Worm (Caenorhabditis elegans) whole organism, mixed stage, embryonic: ENCODE results near the gene ddn-1.

Source experiments
- M03D4.4 ChIP-seq: sonication (generic microtip); optimal IDR thresholded peaks from 2 replicates; lab custom pipeline; 2017; ENCODE audit warnings: mild to moderate bottlenecking, missing genetic modification characterization, missing compliant biosample characterization
- bed-3 ChIP-seq: fragments of 200-800 bp; sonication (Bioruptor generic); optimal IDR thresholded peaks from 3 replicates; lab custom pipeline; 2018; ENCODE audit warnings: mild to moderate bottlenecking, missing genetic modification characterization, moderate library complexity, missing compliant biosample characterization
- blmp-1 ChIP-seq: fragments of 150-350 bp; optimal IDR thresholded peaks from 2 replicates; lab custom pipeline; 2014; ENCODE audit warnings: missing biosample characterization, missing genetic modification characterization
- ceh-39 ChIP-seq: fragments of 150-350 bp; optimal IDR thresholded peaks from 2 replicates; lab custom pipeline; 2014; ENCODE audit warnings: missing biosample characterization, missing genetic modification characterization
- ceh-43 ChIP-seq: fragments of 200-800 bp; sonication (Bioruptor generic); optimal IDR thresholded peaks from 2 replicates; lab custom pipeline; 2018; ENCODE audit warnings: mild to moderate bottlenecking, missing genetic modification characterization, moderate library complexity, missing compliant biosample characterization
- ceh-83 ChIP-seq: fragments of 200-800 bp; sonication (Bioruptor generic); optimal IDR thresholded peaks from 2 replicates; lab custom pipeline; 2018; ENCODE audit warnings: mild to moderate bottlenecking, missing genetic modification characterization, missing compliant biosample characterization
- ces-1 ChIP-seq: fragments of 150-350 bp; optimal IDR thresholded peaks from 2 replicates; lab custom pipeline; 2014; ENCODE audit warnings: missing biosample characterization, missing genetic modification reagents, missing genetic modification characterization
- cnd-1 ChIP-seq: fragments of 200-800 bp; sonication (Bioruptor generic); optimal IDR thresholded peaks from 2 replicates; lab custom pipeline; 2018; ENCODE audit warnings: mild to moderate bottlenecking, missing genetic modification characterization, missing compliant biosample characterization
- elt-1 ChIP-seq: sonication (generic microtip); optimal IDR thresholded peaks from 2 replicates; lab custom pipeline; 2017; ENCODE audit warnings: missing genetic modification characterization, mild to moderate bottlenecking, missing compliant biosample characterization, antibody characterized with exemption, moderate library complexity, borderline replicate concordance; ENCODE audit not compliant: insufficient read depth
- elt-3 ChIP-seq: fragments of 150-350 bp; optimal IDR thresholded peaks from 2 replicates; lab custom pipeline; 2014; ENCODE audit warnings: missing biosample characterization, missing genetic modification characterization
- flh-1 ChIP-seq: fragments of 200-800 bp; sonication (Bioruptor generic); optimal IDR thresholded peaks from 2 replicates; lab custom pipeline; 2018; ENCODE audit warnings: mild to moderate bottlenecking, missing genetic modification characterization, moderate library complexity, missing compliant biosample characterization
- ham-2 ChIP-seq: fragments of 200-800 bp; sonication (Bioruptor generic); optimal IDR thresholded peaks from 2 replicates; lab custom pipeline; 2018; ENCODE audit warnings: mild to moderate bottlenecking, missing genetic modification characterization, missing compliant biosample characterization
- hlh-1 ChIP-seq: fragments of 150-350 bp; optimal IDR thresholded peaks from 2 replicates; lab custom pipeline; 2014; ENCODE audit warnings: missing biosample characterization, missing genetic modification reagents, missing genetic modification characterization
- lin-13 ChIP-seq: fragments of 150-350 bp; optimal IDR thresholded peaks from 2 replicates; lab custom pipeline; 2014; ENCODE audit warnings: missing biosample characterization, missing genetic modification characterization
- lsy-2 ChIP-seq: fragments of 150-350 bp; optimal IDR thresholded peaks from 2 replicates; lab custom pipeline; 2014; ENCODE audit warnings: missing biosample characterization, missing genetic modification characterization
- mab-5 ChIP-seq: fragments of 150-350 bp; optimal IDR thresholded peaks from 2 replicates; lab custom pipeline; 2014; ENCODE audit warnings: missing biosample characterization, missing genetic modification characterization
- mep-1 ChIP-seq: fragments of 150-350 bp; optimal IDR thresholded peaks from 2 replicates; lab custom pipeline; 2017; ENCODE audit warnings: missing biosample characterization, missing genetic modification reagents, missing genetic modification characterization, inconsistent platforms
- mls-2 ChIP-seq: sonication (generic microtip); optimal IDR thresholded peaks from 2 replicates; lab custom pipeline; 2016; ENCODE audit warnings: mild to moderate bottlenecking, missing genetic modification characterization, moderate library complexity, missing compliant biosample characterization
- nhr-12 ChIP-seq: fragments of 150-350 bp; optimal IDR thresholded peaks from 2 replicates; lab custom pipeline; 2014; ENCODE audit warnings: missing biosample characterization, missing genetic modification characterization
- nhr-2 ChIP-seq: fragments of 150-350 bp; optimal IDR thresholded peaks from 2 replicates; lab custom pipeline; 2014; ENCODE audit warnings: missing biosample characterization, missing genetic modification characterization
- nhr-237 ChIP-seq: fragments of 150-350 bp; optimal IDR thresholded peaks from 2 replicates; lab custom pipeline; 2014; ENCODE audit warnings: missing biosample characterization, missing genetic modification characterization
- nhr-28 ChIP-seq: fragments of 150-350 bp; optimal IDR thresholded peaks from 2 replicates; lab custom pipeline; 2014; ENCODE audit warnings: missing biosample characterization, missing genetic modification characterization
- nhr-76 ChIP-seq: sonication (generic microtip); optimal IDR thresholded peaks from 2 replicates; lab custom pipeline; 2017; ENCODE audit warnings: missing biosample characterization, missing genetic modification characterization
- pha-4 ChIP-seq: fragments of 150-350 bp; optimal IDR thresholded peaks from 2 replicates; lab custom pipeline; 2018; ENCODE audit warnings: missing biosample characterization, missing genetic modification reagents, missing genetic modification characterization
- sem-2 ChIP-seq: fragments of 200-800 bp; sonication (Bioruptor generic); optimal IDR thresholded peaks from 2 replicates; lab custom pipeline; 2018; ENCODE audit warnings: mild to moderate bottlenecking, missing genetic modification characterization, missing compliant biosample characterization
- sptf-1 ChIP-seq: sonication (generic microtip); optimal IDR thresholded peaks from 2 replicates; lab custom pipeline; 2017; ENCODE audit warnings: mild to moderate bottlenecking, missing genetic modification characterization, moderate library complexity, missing compliant biosample characterization
- tbx-8 ChIP-seq: fragments of 200-800 bp; sonication (Bioruptor generic); optimal IDR thresholded peaks from 2 replicates; lab custom pipeline; 2018; ENCODE audit warnings: mild to moderate bottlenecking, missing genetic modification characterization, moderate library complexity, missing compliant biosample characterization
- unc-120 ChIP-seq: sonication (generic microtip); optimal IDR thresholded peaks from 2 replicates; lab custom pipeline; 2017; ENCODE audit warnings: missing genetic modification characterization, missing compliant biosample characterization; ENCODE audit not compliant: poor library complexity, severe bottlenecking
- unc-39 ChIP-seq: fragments of 150-350 bp; optimal IDR thresholded peaks from 2 replicates; lab custom pipeline; 2014; ENCODE audit warnings: missing biosample characterization, missing genetic modification characterization
- unc-62 ChIP-seq: fragments of 150-350 bp; optimal IDR thresholded peaks from 2 replicates; lab custom pipeline; 2014; ENCODE audit warnings: missing biosample characterization, missing genetic modification reagents, missing genetic modification characterization
- ztf-11 ChIP-seq: fragments of 150-350 bp; optimal IDR thresholded peaks from 2 replicates; lab custom pipeline; 2014; ENCODE audit warnings: missing biosample characterization, missing genetic modification characterization

Gene ddn-1

ce11 chrV:8776270-8776669 lies 16.0 kb upstream of the ddn-1 start, which contains the start of gene B0507.1:
Gene B0507.1 (plus strand): TSS chrV:8776570.
- TF ChIP-seq ceh-39 (tag; lab: Kevin White, UChicago) (no peak), unc-120 (tag; lab: Kevin White, UChicago) (no peak), mab-5 (tag; lab: Kevin White, UChicago) (no peak), pha-4 (tag; lab: Kevin White, UChicago) (no peak), M03D4.4 (tag; lab: Kevin White, UChicago) (no peak)

DNA sequence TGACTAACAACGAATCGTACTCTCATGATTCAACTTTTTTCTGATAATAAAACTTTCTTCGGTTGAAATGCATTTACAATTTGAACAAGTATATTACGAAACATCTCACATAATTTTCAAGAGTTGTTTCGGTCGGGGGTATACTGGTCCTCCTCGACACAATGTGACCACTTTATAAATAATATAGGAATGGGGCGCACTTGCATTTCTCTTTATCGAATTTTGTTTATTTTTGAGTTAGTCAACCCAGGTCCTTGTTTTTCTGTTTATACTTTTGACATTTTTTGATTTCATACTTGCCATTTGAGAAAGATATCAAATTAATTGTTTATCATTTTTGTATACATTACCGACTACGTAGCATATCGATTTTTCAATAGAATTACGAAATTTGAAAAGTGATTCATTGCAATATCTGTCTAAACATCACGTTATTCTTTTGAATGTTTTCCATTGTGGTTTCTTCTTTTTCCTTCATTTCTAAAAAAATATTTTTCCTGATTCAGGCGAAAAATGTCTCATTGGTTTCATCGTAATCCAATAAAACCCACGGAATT lies 13.6 kb upstream of the ddn-1 start, which contains the start of gene B0507.2:
B0507.2 (plus strand) TSS at position 507 of the 557 bp plus-strand sequence.
- TF ChIP-seq mls-2 (tag; lab: Kevin White, UChicago): no peak
- peak; percentile 51 for TF ChIP-seq ces-1
- TF ChIP-seq pha-4 (tag; lab: Kevin White, UChicago): no peak
- TF ChIP-seq, all 35 proteins: peak for 1

ce11 chrV:8771599-8771998 lies 11.3 kb upstream of the ddn-1 start, which contains the start of gene srx-115:
Gene srx-115 (plus strand): TSS chrV:8771899.
- TF ChIP-seq mls-2 (tag; lab: Kevin White, UChicago) (no peak), ceh-43 (GFP tag; lab: Kevin White, UChicago) (no peak), ceh-39 (tag; lab: Kevin White, UChicago) (no peak), lsy-2 (tag; lab: Kevin White, UChicago) (no peak), ces-1 (no peak), nhr-76 (tag; lab: Kevin White, UChicago) (no peak), tbx-8 (GFP tag; lab: Kevin White, UChicago) (no peak), nhr-237 (no peak), elt-1 (tag; lab: Kevin White, UChicago) (no peak), unc-62 (GFP tag; lab: Kevin White, UChicago) (no peak), blmp-1 (no peak), nhr-12 (no peak)
- TF ChIP-seq, all 35 proteins: peak for 0

DNA sequence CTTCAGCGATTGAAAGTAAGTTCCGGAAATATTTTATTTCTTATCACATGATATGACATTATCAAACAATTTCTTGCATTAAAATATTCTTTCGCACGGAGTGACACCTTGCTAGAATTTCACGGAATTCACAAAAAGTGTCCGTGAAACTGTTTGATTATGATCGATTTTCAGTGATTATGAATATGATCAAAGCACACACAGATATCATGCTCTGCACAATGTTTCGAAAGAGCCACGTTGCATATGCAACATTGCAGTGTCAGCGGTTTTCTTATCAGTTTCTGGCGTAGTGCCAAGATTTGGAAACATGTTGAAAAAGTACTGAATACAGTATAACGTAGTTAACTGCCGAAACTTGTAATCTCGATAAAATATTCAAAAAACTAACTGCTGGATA lies 8.8 kb upstream of the ddn-1 start:
- TF ChIP-seq flh-1 (GFP tag; lab: Kevin White, UChicago) (no peak), M03D4.4 (tag; lab: Kevin White, UChicago) (no peak), ceh-83 (GFP tag; lab: Kevin White, UChicago) (no peak), elt-3 (tag; lab: Kevin White, UChicago) (no peak), nhr-237 (no peak), nhr-2 (no peak), unc-120 (tag; lab: Kevin White, UChicago) (no peak), lin-13 (no peak), unc-39 (tag; lab: Kevin White, UChicago) (no peak), nhr-28 (tag; lab: Kevin White, UChicago) (no peak), hlh-1 (tag; lab: Kevin White, UChicago) (no peak), mep-1 (no peak), ceh-39 (tag; lab: Kevin White, UChicago) (no peak), elt-1 (tag; lab: Kevin White, UChicago) (no peak)

DNA sequence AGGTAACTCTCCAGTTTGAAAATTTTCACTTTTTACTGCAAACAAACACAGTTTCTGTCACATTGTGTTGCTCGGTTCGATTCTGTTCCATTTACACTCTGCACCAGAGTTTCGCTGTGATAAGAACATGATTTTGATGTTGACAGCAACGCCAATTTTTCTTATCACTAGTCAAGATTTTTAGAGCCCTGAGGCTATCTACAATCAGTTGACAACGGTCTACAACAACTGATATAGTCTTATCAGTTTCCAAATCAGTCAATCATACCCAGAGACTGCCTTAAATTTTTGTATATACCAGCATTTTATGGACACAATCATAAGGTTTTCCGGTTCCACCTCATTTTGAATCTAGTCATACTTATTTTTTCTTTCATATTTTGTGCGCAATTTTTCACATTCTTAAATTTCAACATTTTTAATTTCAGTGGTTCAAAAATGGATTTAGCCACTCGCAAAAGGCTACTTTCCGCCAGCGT lies 8.2 kb upstream of the ddn-1 start, which contains the start of gene B0507.3:
B0507.3 (plus strand) TSS at position 429 of the 479 bp plus-strand sequence.
- no peak for TF ChIP-seq nhr-12
- no peak for TF ChIP-seq bed-3 (GFP tag; lab: Kevin White, UChicago)
- TF ChIP-seq ceh-39 (tag; lab: Kevin White, UChicago): no peak
- TF ChIP-seq ztf-11: no peak
- TF ChIP-seq blmp-1: no peak
- no peak for TF ChIP-seq nhr-237
- TF ChIP-seq cnd-1: no peak
- no peak for TF ChIP-seq sem-2 (GFP tag; lab: Kevin White, UChicago)
- no peak for TF ChIP-seq lin-13
- TF ChIP-seq hlh-1 (tag; lab: Kevin White, UChicago): no peak
- no peak for TF ChIP-seq mep-1
- no peak for TF ChIP-seq mls-2 (tag; lab: Kevin White, UChicago)
- no peak for TF ChIP-seq ceh-83 (GFP tag; lab: Kevin White, UChicago)
- TF ChIP-seq elt-1 (tag; lab: Kevin White, UChicago): no peak
- TF ChIP-seq unc-120 (tag; lab: Kevin White, UChicago): no peak
- TF ChIP-seq sptf-1: no peak
- TF ChIP-seq unc-39 (tag; lab: Kevin White, UChicago): no peak
- no peak for TF ChIP-seq ham-2 (GFP tag; lab: Kevin White, UChicago)
- TF ChIP-seq elt-3 (tag; lab: Kevin White, UChicago): no peak
- TF ChIP-seq tbx-8 (GFP tag; lab: Kevin White, UChicago): no peak
